Worm (Caenorhabditis elegans): ENCODE results near the gene nep-20.

DNA sequence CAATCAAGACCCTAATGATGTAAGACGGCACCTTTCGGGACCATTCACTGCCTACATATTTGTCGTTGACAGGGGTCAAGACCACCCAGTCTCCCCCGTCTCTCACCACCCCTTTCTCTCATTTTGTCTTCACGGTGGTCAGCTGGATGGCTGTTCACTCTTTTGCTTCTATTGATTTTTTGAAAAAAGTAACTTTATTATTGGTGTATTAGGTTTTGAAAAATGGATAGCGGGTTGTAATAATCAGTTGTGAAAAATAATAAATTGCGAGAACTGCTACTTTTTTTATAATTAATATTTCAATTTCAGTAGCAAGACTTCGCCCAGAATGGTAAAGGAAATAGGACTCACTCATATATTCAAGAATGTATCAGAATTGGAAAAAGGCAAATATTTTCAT lies 18.6 kb downstream of the nep-20 start, which contains the start of gene bath-9:
- TF ChIP-seq nhr-11 (tag; optimal IDR thresholded peaks at IDR 0.05) (no peak), ceh-14 (tag; optimal IDR thresholded peaks at IDR 0.05) (no peak), sox-2 (GFP tag; IDR thresholded peaks at IDR 0.05) (no peak)
